Worm (Caenorhabditis elegans): ENCODE measurements around the gene Y53G8AM.4.

- TF ChIP-seq elt-2 (tag; optimal IDR thresholded peaks at IDR 0.05) (no peak), tbx-7 (tag; optimal IDR thresholded peaks at IDR 0.05) (no peak), tbx-2 (tag; optimal IDR thresholded peaks at IDR 0.05) (no peak), dve-1 (tag; optimal IDR thresholded peaks at IDR 0.05) (no peak)
Measured at ce11 chrIII:3266602-3267001, 11.1 kb upstream of the Y53G8AM.4 start, which contains the start of gene Y53G8AM.7.
